Fruit fly (Drosophila melanogaster) whole organism, embryonic: ENCODE data around the gene KdelR.

ENCODE experiments used
- CG10147 ChIP-seq: fragments of 200-800 bp; sonication (Bioruptor generic); optimal IDR thresholded peaks from 2 replicates; lab custom pipeline; 2019; ENCODE audit warnings: missing biosample characterization, mild to moderate bottlenecking, missing genetic modification characterization, moderate library complexity
- CG11696 ChIP-seq: fragments of 200-800 bp; sonication (Bioruptor generic); IDR thresholded peaks from 2 replicates; pipeline ENCODE4 v1.3.6; 2022; ENCODE audit warnings: missing biosample characterization, missing genetic modification characterization
- CG12219 ChIP-seq: fragments of 200-800 bp; sonication (Bioruptor generic); optimal IDR thresholded peaks from 3 replicates; lab custom pipeline; 2018; ENCODE audit warnings: missing biosample characterization, mild to moderate bottlenecking, missing genetic modification characterization
- CG1233 ChIP-seq: fragments of 200-800 bp; sonication (Bioruptor generic); optimal IDR thresholded peaks from 4 replicates; lab custom pipeline; 2018; ENCODE audit warnings: missing biosample characterization, mild to moderate bottlenecking, missing genetic modification characterization
- CG12659 ChIP-seq: fragments of 200-800 bp; sonication (Bioruptor generic); optimal IDR thresholded peaks from 3 replicates; lab custom pipeline; 2017; ENCODE audit warnings: mild to moderate bottlenecking, missing biosample characterization, missing genetic modification reagents, missing genetic modification characterization
- CG13287 ChIP-seq: fragments of 200-800 bp; sonication (Bioruptor generic); IDR thresholded peaks from 2 replicates; pipeline ENCODE4 v1.3.6; 2022; ENCODE audit warnings: missing biosample characterization, missing genetic modification characterization; ENCODE audit not compliant: partially characterized antibody
- CG13296 ChIP-seq: fragments of 200-800 bp; sonication (Bioruptor generic); optimal IDR thresholded peaks from 3 replicates; lab custom pipeline; 2018; ENCODE audit warnings: missing biosample characterization, mild to moderate bottlenecking, missing genetic modification characterization
- CG13424 ChIP-seq: fragments of 200-800 bp; sonication (Bioruptor generic); optimal IDR thresholded peaks from 2 replicates; lab custom pipeline; 2019; ENCODE audit warnings: missing biosample characterization, mild to moderate bottlenecking, missing genetic modification characterization, moderate library complexity
- CG14050 ChIP-seq: fragments of 200-800 bp; sonication (Bioruptor generic); IDR thresholded peaks from 3 replicates; pipeline ENCODE4 v1.3.6; 2022; ENCODE audit warnings: missing biosample characterization, missing genetic modification characterization
- CG14710 ChIP-seq: fragments of 200-800 bp; sonication (Bioruptor generic); optimal IDR thresholded peaks from 3 replicates; lab custom pipeline; 2019; ENCODE audit warnings: missing biosample characterization, mild to moderate bottlenecking, missing genetic modification characterization, moderate library complexity
- CG1529 ChIP-seq: fragments of 200-800 bp; sonication (Bioruptor generic); optimal IDR thresholded peaks from 3 replicates; lab custom pipeline; 2018; ENCODE audit warnings: missing biosample characterization, missing genetic modification characterization
- CG17359 ChIP-seq: fragments of 200-800 bp; sonication (Bioruptor generic); optimal IDR thresholded peaks from 3 replicates; lab custom pipeline; 2018; ENCODE audit warnings: missing biosample characterization, mild to moderate bottlenecking, missing genetic modification characterization, moderate library complexity
- CG17385 ChIP-seq: fragments of 200-800 bp; sonication (Bioruptor generic); optimal IDR thresholded peaks from 3 replicates; lab custom pipeline; 2018; ENCODE audit warnings: missing biosample characterization, mild to moderate bottlenecking, missing genetic modification characterization
- CG17612 ChIP-seq: fragments of 200-800 bp; sonication (Bioruptor generic); IDR thresholded peaks from 2 replicates; pipeline ENCODE4 v1.3.6; 2022; ENCODE audit warnings: missing biosample characterization, missing genetic modification characterization
- CG17829 ChIP-seq: fragments of 200-800 bp; optimal IDR thresholded peaks from 2 replicates; lab custom pipeline; 2019; ENCODE audit warnings: missing biosample characterization, mild to moderate bottlenecking, missing genetic modification characterization, moderate library complexity
- CG17912 ChIP-seq: fragments of 200-800 bp; sonication (Bioruptor generic); optimal IDR thresholded peaks from 2 replicates; lab custom pipeline; 2018; ENCODE audit warnings: missing biosample characterization, mild to moderate bottlenecking, missing genetic modification characterization
- CG18262 ChIP-seq: fragments of 200-800 bp; optimal IDR thresholded peaks from 3 replicates; lab custom pipeline; 2019; ENCODE audit warnings: missing biosample characterization, mild to moderate bottlenecking, missing genetic modification characterization, moderate library complexity
- CG2120 ChIP-seq: fragments of 200-800 bp; sonication (Bioruptor generic); optimal IDR thresholded peaks from 3 replicates; lab custom pipeline; 2016; ENCODE audit warnings: missing biosample characterization, missing genetic modification characterization
- CG6689 ChIP-seq: fragments of 200-800 bp; sonication (Bioruptor generic); IDR thresholded peaks from 2 replicates; pipeline ENCODE4 v1.3.6; 2022; ENCODE audit warnings: missing biosample characterization, missing genetic modification characterization
- CG8924 ChIP-seq: fragments of 200-800 bp; optimal IDR thresholded peaks from 3 replicates; lab custom pipeline; 2019; ENCODE audit warnings: missing biosample characterization, mild to moderate bottlenecking, missing genetic modification characterization, moderate library complexity
- D ChIP-seq, 2 experiments: fragments of 200-800 bp in 1 of 2; fragments of >200 bp in 1 of 2; sonication (Bioruptor generic) in 1 of 2; optimal IDR thresholded peaks; 2 replicates in 1 of 2; 3 replicates in 1 of 2; lab custom pipeline; 2017; ENCODE audit warnings: mild to moderate bottlenecking in 1 of 2, missing biosample characterization in 1 of 2, missing genetic modification characterization in 1 of 2, missing genetic modification reagents in 1 of 2
- Dbx ChIP-seq: fragments of 200-800 bp; sonication (Bioruptor generic); IDR thresholded peaks from 3 replicates; pipeline ENCODE4 v1.3.6; 2022; ENCODE audit warnings: missing biosample characterization, missing genetic modification characterization
- E2f1 ChIP-seq: fragments of 200-800 bp; sonication (Bioruptor generic); IDR thresholded peaks from 2 replicates; pipeline ENCODE4 v1.3.6; 2022; ENCODE audit warnings: missing biosample characterization, missing genetic modification characterization
- Mad ChIP-seq: fragments of 200-800 bp; sonication (Bioruptor generic); optimal IDR thresholded peaks from 2 replicates; lab custom pipeline; 2016; ENCODE audit warnings: missing biosample characterization, missing genetic modification characterization
- Max ChIP-seq: fragments of 200-800 bp; sonication (Bioruptor generic); optimal IDR thresholded peaks from 2 replicates; lab custom pipeline; 2016; ENCODE audit warnings: missing biosample characterization, mild to moderate bottlenecking, missing genetic modification characterization
- Ravus ChIP-seq: fragments of 200-800 bp; sonication (Bioruptor generic); IDR thresholded peaks from 2 replicates; pipeline ENCODE4 v1.3.6; 2022; ENCODE audit warnings: missing biosample characterization, missing genetic modification characterization
- Six4 ChIP-seq: fragments of 200-800 bp; sonication (Bioruptor generic); optimal IDR thresholded peaks from 2 replicates; lab custom pipeline; 2016; ENCODE audit warnings: missing biosample characterization, missing genetic modification characterization
- Sry-β ChIP-seq: fragments of 200-800 bp; sonication (Bioruptor generic); optimal IDR thresholded peaks from 2 replicates; lab custom pipeline; 2018; ENCODE audit warnings: missing biosample characterization, mild to moderate bottlenecking, missing genetic modification characterization, moderate library complexity
- Usf ChIP-seq: fragments of 200-800 bp; sonication (Bioruptor generic); optimal IDR thresholded peaks from 2 replicates; lab custom pipeline; 2017; ENCODE audit warnings: missing genotype, missing biosample characterization, missing genetic modification characterization
- Vsx1 ChIP-seq: fragments of 200-800 bp; sonication (Bioruptor generic); optimal IDR thresholded peaks from 2 replicates; lab custom pipeline; 2017; ENCODE audit warnings: missing biosample characterization, mild to moderate bottlenecking, missing genetic modification characterization, missing genetic modification reagents
- amos ChIP-seq: fragments of 200-800 bp; sonication (Bioruptor generic); IDR thresholded peaks from 2 replicates; pipeline ENCODE4 v1.3.6; 2022; ENCODE audit warnings: missing biosample characterization, missing genetic modification characterization; ENCODE audit not compliant: partially characterized antibody
- bcd ChIP-seq: fragments of 200-800 bp; sonication (Bioruptor generic); optimal IDR thresholded peaks from 2 replicates; lab custom pipeline; 2017; ENCODE audit warnings: missing biosample characterization, mild to moderate bottlenecking, missing genetic modification characterization
- ci ChIP-seq: fragments of 200-800 bp; sonication (Bioruptor generic); IDR thresholded peaks from 3 replicates; pipeline ENCODE4 v1.3.6; 2022; ENCODE audit warnings: missing biosample characterization, missing genetic modification characterization
- dmrt11E ChIP-seq: fragments of 200-800 bp; sonication (Bioruptor generic); optimal IDR thresholded peaks from 3 replicates; lab custom pipeline; 2018; ENCODE audit warnings: missing biosample characterization, mild to moderate bottlenecking, missing genetic modification characterization, moderate library complexity
- dpn ChIP-seq, 2 experiments: fragments of 200-800 bp; sonication (Bioruptor generic); optimal IDR thresholded peaks; 3 replicates each; lab custom pipeline; 2016; ENCODE audit warnings: missing biosample characterization in 2 of 2, missing genetic modification characterization in 2 of 2
- esg ChIP-seq: fragments of 200-800 bp; sonication (Bioruptor generic); conservative IDR thresholded peaks from 2 replicates; pipeline ENCODE4 v1.3.6; 2022; ENCODE audit warnings: missing biosample characterization, missing genetic modification characterization
- h ChIP-seq: fragments of >200 bp; optimal IDR thresholded peaks from 2 replicates; lab custom pipeline; 2017
- hb ChIP-seq: fragments of 200-800 bp; sonication (Bioruptor generic); IDR thresholded peaks from 3 replicates; pipeline ENCODE4 v1.3.6; 2022; ENCODE audit warnings: missing biosample characterization, missing genetic modification characterization; ENCODE audit not compliant: partially characterized antibody
- lilli ChIP-seq: fragments of 200-800 bp; sonication (Bioruptor generic); optimal IDR thresholded peaks from 3 replicates; lab custom pipeline; 2016; ENCODE audit warnings: missing biosample characterization, missing genetic modification characterization
- nmo ChIP-seq: fragments of 200-800 bp; sonication (Bioruptor generic); optimal IDR thresholded peaks from 2 replicates; lab custom pipeline; 2018; ENCODE audit warnings: missing biosample characterization, mild to moderate bottlenecking, missing genetic modification characterization, moderate library complexity
- sc ChIP-seq, 3 experiments: fragments of >200 bp in 2 of 3; fragments of 200-800 bp in 1 of 3; sonication (Bioruptor generic) in 1 of 3; optimal IDR thresholded peaks; 2 replicates in 2 of 3; 3 replicates in 1 of 3; lab custom pipeline; 2017; ENCODE audit warnings: mild to moderate bottlenecking in 1 of 3, missing biosample characterization in 1 of 3, missing genetic modification characterization in 1 of 3, missing genetic modification reagents in 1 of 3
- sens ChIP-seq: fragments of 200-800 bp; sonication (Bioruptor generic); peaks from one replicate; lab custom pipeline; 2016; ENCODE audit warnings: missing biosample characterization, missing genetic modification characterization
- tio ChIP-seq: fragments of 200-800 bp; sonication (Bioruptor generic); optimal IDR thresholded peaks from 2 replicates; lab custom pipeline; 2017; ENCODE audit warnings: missing biosample characterization, missing genetic modification characterization, inconsistent platforms
- trem ChIP-seq: fragments of 200-800 bp; optimal IDR thresholded peaks from 3 replicates; lab custom pipeline; 2019; ENCODE audit warnings: missing biosample characterization, mild to moderate bottlenecking, missing genetic modification characterization, moderate library complexity
- ttk ChIP-seq: fragments of 200-800 bp; sonication (Bioruptor generic); IDR thresholded peaks from 2 replicates; pipeline ENCODE4 v2.1.2; 2022; ENCODE audit warnings: missing biosample characterization, missing genetic modification characterization
- zen ChIP-seq: fragments of 200-800 bp; sonication (Bioruptor generic); optimal IDR thresholded peaks from 3 replicates; lab custom pipeline; 2018; ENCODE audit warnings: missing biosample characterization, mild to moderate bottlenecking, missing genetic modification characterization, moderate library complexity
- zfh1 ChIP-seq: fragments of 200-800 bp; sonication (Bioruptor generic); IDR thresholded peaks from 3 replicates; pipeline ENCODE4 v1.3.6; 2022; ENCODE audit warnings: missing biosample characterization, missing genetic modification characterization
- zfh2 ChIP-seq: fragments of 200-800 bp; sonication (Bioruptor generic); optimal IDR thresholded peaks from 2 replicates; lab custom pipeline; 2016; ENCODE audit warnings: missing biosample characterization, missing genetic modification characterization

Gene KdelR

DNA sequence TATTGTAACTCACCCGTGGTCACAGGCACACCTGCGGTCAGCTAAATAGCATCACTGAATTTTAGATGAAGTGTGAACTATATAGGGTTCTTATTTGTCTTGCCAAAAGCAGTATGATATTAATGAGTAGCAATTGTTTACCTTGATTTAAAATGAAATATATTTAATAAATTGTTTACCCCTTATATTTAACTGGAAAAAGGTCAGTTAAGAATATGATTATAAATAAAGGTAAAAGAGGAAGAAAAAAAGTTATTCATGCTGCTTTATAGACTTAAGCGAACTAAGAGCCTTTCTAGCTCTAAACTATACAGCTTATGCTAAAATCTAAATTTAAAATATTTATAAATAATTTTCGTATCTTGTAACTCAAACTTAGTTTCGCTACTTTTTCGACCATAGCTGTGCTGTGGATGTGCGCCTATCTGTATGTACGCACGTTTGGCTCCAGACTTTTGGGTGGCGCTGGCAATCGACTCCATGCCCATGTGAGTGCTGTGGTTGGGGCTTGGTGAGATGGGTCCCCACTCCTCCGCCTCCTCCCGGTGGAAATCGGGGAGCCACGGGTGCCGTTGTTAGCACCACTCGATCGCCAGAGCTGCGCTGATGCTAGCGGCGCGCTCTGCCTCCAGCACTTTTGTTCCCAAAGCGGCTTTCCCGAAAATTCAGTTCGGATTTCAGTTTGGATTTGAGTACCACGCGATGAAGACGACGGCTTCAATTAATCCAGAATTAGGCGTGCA, 15.5 kb downstream of the KdelR start, which contains the start of gene loh:
TSS of gene loh (plus strand) at position 487 of the 743 bp plus-strand sequence.
- TF ChIP-seq CG12219 (GFP tag; lab: Kevin White, UChicago) (peak; percentile 6), CG13424 (tag; lab: Kevin White, UChicago) (peak; percentile 73), CG14710 (tag; lab: Kevin White, UChicago) (peak; percentile 75), lilli (peak; percentile 22), CG2120 (GFP tag; lab: Kevin White, UChicago) (peak; percentile 6), CG13296 (GFP tag; lab: Kevin White, UChicago) (peak; percentile 9), zfh2 (GFP tag; lab: Kevin White, UChicago) (no peak), CG17829 (tag; lab: Kevin White, UChicago) (peak; percentile 65), Max (peak; percentile 45), hb (GFP tag; lab: Robert Waterston, UW) (no peak), CG1529 (GFP tag; lab: Kevin White, UChicago) (peak; percentile 18), CG8924 (tag; lab: Kevin White, UChicago) (peak; percentile 77), CG10147 (GFP tag; lab: Kevin White, UChicago) (peak; percentile 47), trem (tag; lab: Kevin White, UChicago) (peak; percentile 24), Ravus (GFP tag; lab: Robert Waterston, UW) (no peak), nmo (GFP tag; lab: Kevin White, UChicago) (peak; percentile 81), E2f1 (peak; percentile 17; the same call in 1 of the 2 replicates), Sry-β (GFP tag; lab: Kevin White, UChicago) (peak; percentile 30), CG14050 (GFP tag; lab: Robert Waterston, UW) (no peak), sc (optimal IDR thresholded peaks at IDR 0.05; lab: Kevin White, UChicago) (no peak), sc (GFP tag; optimal IDR thresholded peaks at IDR 0.05; lab: Kevin White, UChicago) (peak; percentile 44), Dbx (GFP tag; lab: Robert Waterston, UW) (no peak), CG17912 (GFP tag; lab: Kevin White, UChicago) (no peak), tio (GFP tag; lab: Kevin White, UChicago) (peak; percentile 55), ttk (0 out of 2 replicates have a peak, but pooled peaks have one; percentile 38), Vsx1 (GFP tag; lab: Kevin White, UChicago) (peak; percentile 38), bcd (GFP tag; lab: Kevin White, UChicago) (peak; percentile 55), CG1233 (peak; percentile 61), dmrt11E (peak; percentile 35), CG17612 (GFP tag; lab: Robert Waterston, UW) (no peak), Six4 (GFP tag; lab: Kevin White, UChicago) (peak; percentile 56), CG6689 (GFP tag; lab: Robert Waterston, UW) (peak; percentile 55), h (no peak), Usf (GFP tag; lab: Kevin White, UChicago) (peak; percentile 3), CG17385 (GFP tag; lab: Kevin White, UChicago) (peak; percentile 65), D (optimal IDR thresholded peaks at IDR 0.05; lab: Kevin White, UChicago) (no peak), D (GFP tag; optimal IDR thresholded peaks at IDR 0.05; lab: Kevin White, UChicago) (peak; percentile 74), ci (GFP tag; lab: Robert Waterston, UW) (peak; percentile 65; the same call in 2 of the 3 replicates), CG12659 (peak; percentile 63), zfh1 (GFP tag; lab: Robert Waterston, UW) (0 out of 3 replicates have a peak, but pooled peaks have one; percentile 40), esg (GFP tag; lab: Robert Waterston, UW) (peak; percentile 25; the same call in 1 of the 2 replicates), sens (GFP tag; lab: Kevin White, UChicago) (peak; percentile 75), CG17359 (peak; percentile 52), CG18262 (tag; lab: Kevin White, UChicago) (peak; percentile 85), CG11696 (GFP tag; lab: Robert Waterston, UW) (peak; percentile 75), CG13287 (GFP tag; lab: Robert Waterston, UW) (no peak), amos (no peak), dpn (GFP tag; optimal IDR thresholded peaks at IDR 0.05; lab: Kevin White, UChicago) (peak in 1 of 2 experiments; percentile 39), zen (tag; lab: Kevin White, UChicago) (peak; percentile 21), Mad (no peak)
